Worm (Caenorhabditis elegans) whole organism, young adult: ENCODE data around the gene ilys-6.

ENCODE experiments used
- K12H6.12 ChIP-seq: fragments of 200-800 bp; sonication (Bioruptor generic); optimal IDR thresholded peaks from 2 replicates; lab custom pipeline; 2018; ENCODE audit warnings: mild to moderate bottlenecking, missing genetic modification characterization, missing compliant biosample characterization
- ztf-25 ChIP-seq: fragments of 200-800 bp; sonication (Bioruptor generic); IDR thresholded peaks from 2 replicates; pipeline ENCODE4 v1.3.6; 2022; ENCODE audit warnings: missing genetic modification reagents, missing genetic modification characterization, missing compliant biosample characterization

- TF ChIP-seq K12H6.12: no peak
- no peak for TF ChIP-seq ztf-25 (GFP tag; lab: Robert Waterston, UW)
Observed at ce11 chrIV:4063573-4063972, at the start of gene ilys-6.
